Worm (Caenorhabditis elegans) whole organism, L1 larva: ENCODE measurements around the gene abf-6.

Source experiments
- blmp-1 ChIP-seq: fragments of 150-350 bp; optimal IDR thresholded peaks from 2 replicates; lab custom pipeline; 2014; ENCODE audit warnings: missing biosample characterization, missing genetic modification characterization
- elt-2 ChIP-seq: sonication (generic microtip); optimal IDR thresholded peaks from 2 replicates; lab custom pipeline; 2016; ENCODE audit warnings: missing genetic modification characterization, mild to moderate bottlenecking, inconsistent platforms, missing compliant biosample characterization, missing genetic modification reagents
- lin-13 ChIP-seq: fragments of 150-350 bp; optimal IDR thresholded peaks from 2 replicates; lab custom pipeline; 2014; ENCODE audit warnings: missing biosample characterization, missing genetic modification reagents, missing genetic modification characterization
- pqm-1 ChIP-seq: sonication (generic microtip); optimal IDR thresholded peaks from 3 replicates; lab custom pipeline; 2017; ENCODE audit warnings: missing biosample characterization, missing genetic modification characterization
- tbx-2 ChIP-seq: sonication (generic microtip); optimal IDR thresholded peaks from 2 replicates; lab custom pipeline; 2016; ENCODE audit warnings: missing genetic modification characterization, missing compliant biosample characterization
- unc-62 ChIP-seq: fragments of 150-350 bp; optimal IDR thresholded peaks from 2 replicates; lab custom pipeline; 2014; ENCODE audit warnings: missing biosample characterization, missing genetic modification reagents, missing genetic modification characterization
- zag-1 ChIP-seq: fragments of 150-350 bp; optimal IDR thresholded peaks from 2 replicates; lab custom pipeline; 2014; ENCODE audit warnings: missing biosample characterization, missing genetic modification characterization

ce11 chrX:12808085-12808922 lies 14.4 kb downstream of the abf-6 start, which contains the start of gene nhr-27:
- no peak for TF ChIP-seq lin-13 (GFP tag; lab: Kevin White, UChicago)
- TF ChIP-seq zag-1, result no peak
- no peak for TF ChIP-seq elt-2
- TF ChIP-seq pqm-1 (tag; lab: Kevin White, UChicago), result no peak
- no peak for TF ChIP-seq unc-62 (GFP tag; lab: Kevin White, UChicago)
- TF ChIP-seq blmp-1 (tag; lab: Kevin White, UChicago), result peak; percentile 81
- no peak for TF ChIP-seq tbx-2 (tag; lab: Kevin White, UChicago)
